Fruit fly (Drosophila melanogaster): Measurements from ENCODE around the gene papi.

dm6 chr2L:2251175-2251574 lies 30.6 kb downstream of the papi start, which contains the start of gene Ser12:
- TF ChIP-seq Hr83 (GFP tag; optimal IDR thresholded peaks at IDR 0.05; ENCODE audit: poor library complexity, severe bottlenecking) (no peak), rgr (GFP tag; optimal IDR thresholded peaks at IDR 0.05) (no peak)
